Worm (Caenorhabditis elegans) whole organism, L4 larva: ENCODE results near the gene C45H4.13.

Experiments used
- gei-8 ChIP-seq: fragments of 200-800 bp; sonication (Bioruptor generic); optimal IDR thresholded peaks from 2 replicates; lab custom pipeline; 2018; ENCODE audit warnings: mild to moderate bottlenecking, missing genetic modification characterization, missing compliant biosample characterization
- lin-29 ChIP-seq: fragments of 200-800 bp; sonication (Bioruptor generic); IDR thresholded peaks from 2 replicates; pipeline ENCODE4 v1.3.6; 2022; ENCODE audit warnings: missing genetic modification reagents, missing genetic modification characterization, missing compliant biosample characterization

ce11 chrV:2181738-2182137 is 31.0 kb upstream of the C45H4.13 start, which contains the start of gene srbc-16:
- TF ChIP-seq lin-29 (GFP tag; lab: Robert Waterston, UW) (no peak), gei-8 (GFP tag; lab: Kevin White, UChicago) (no peak)
